Fruit fly (Drosophila melanogaster): ENCODE results near the gene CG31975.

CG31975 gene

DNA sequence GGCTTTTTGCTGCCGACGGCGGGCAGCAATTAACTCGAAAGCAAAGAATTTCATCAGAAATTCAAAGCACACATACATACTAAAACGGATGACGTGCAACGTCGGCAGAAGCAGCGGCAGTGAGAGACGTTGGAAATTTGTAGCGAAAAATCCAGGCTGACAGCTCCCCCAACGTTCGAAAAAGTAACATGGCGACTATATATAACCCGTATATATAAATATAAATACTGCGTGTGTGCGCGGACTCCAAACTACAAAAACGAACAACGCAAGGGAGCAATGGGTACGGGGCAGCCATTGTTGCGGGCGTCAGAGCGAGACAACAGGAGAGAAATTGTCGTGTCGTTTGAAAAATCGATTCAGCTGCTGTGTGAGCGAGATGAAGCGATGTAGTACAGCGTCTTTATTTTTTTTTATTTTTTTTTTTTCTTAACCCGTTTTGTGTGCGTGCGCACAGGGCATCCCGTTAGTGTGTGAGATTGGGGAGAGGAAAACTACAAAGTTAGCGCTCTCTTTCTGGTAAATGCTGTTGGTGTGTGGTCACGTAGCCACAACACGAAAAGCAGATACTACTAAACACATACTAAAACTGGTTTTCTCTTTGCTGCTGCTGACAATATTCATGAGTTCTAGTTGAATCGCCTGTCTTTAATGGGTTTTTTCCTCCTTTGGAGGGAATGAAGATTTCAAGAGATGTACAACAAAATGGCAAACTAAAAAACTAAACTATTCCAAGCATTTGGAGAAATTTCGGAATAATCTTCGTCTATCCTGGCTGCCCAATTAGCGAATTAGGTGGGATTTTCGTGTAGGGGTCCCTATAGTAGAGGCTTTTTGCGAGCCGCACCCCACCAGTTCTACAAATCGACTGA, 20.0 kb upstream of the CG31975 start (continued):
- TF ChIP-seq Max (GFP tag; optimal IDR thresholded peaks at IDR 0.05) (peak; percentile 32), CG13894 (tag; optimal IDR thresholded peaks at IDR 0.05) (peak; percentile 79), emc (GFP tag; optimal IDR thresholded peaks at IDR 0.05) (no peak), CG6854 (GFP tag; optimal IDR thresholded peaks at IDR 0.05) (peak; percentile 13), CG9609 (GFP tag; optimal IDR thresholded peaks at IDR 0.05) (no peak), CG10431 (GFP tag; optimal IDR thresholded peaks at IDR 0.05) (peak; percentile 50), CG8478 (optimal IDR thresholded peaks at IDR 0.05) (peak; percentile 55), CG3065 (GFP tag; optimal IDR thresholded peaks at IDR 0.05) (no peak), tin (GFP tag; optimal IDR thresholded peaks at IDR 0.05) (peak; percentile 9), usp (GFP tag; optimal IDR thresholded peaks at IDR 0.05) (no peak), stc (GFP tag; IDR thresholded peaks at IDR 0.05) (no peak), scrt (GFP tag; optimal IDR thresholded peaks at IDR 0.05) (peak; percentile 62), Hmr (GFP tag; optimal IDR thresholded peaks at IDR 0.05) (peak; percentile 68), pho (GFP tag; optimal IDR thresholded peaks at IDR 0.05) (peak; percentile 40), sens (GFP tag) (peak; percentile 93), Dip3 (GFP tag; optimal IDR thresholded peaks at IDR 0.05) (peak; percentile 30), CG18599 (GFP tag; optimal IDR thresholded peaks at IDR 0.05) (peak; percentile 29), lilli (GFP tag; optimal IDR thresholded peaks at IDR 0.05) (peak; percentile 23), Med (GFP tag) (peak; percentile 86), Camta (GFP tag; optimal IDR thresholded peaks at IDR 0.05) (peak; percentile 14), CG17359 (tag; optimal IDR thresholded peaks at IDR 0.05) (peak; percentile 91), danr (GFP tag; IDR thresholded peaks at IDR 0.05) (no peak), lab (GFP tag; optimal IDR thresholded peaks at IDR 0.05) (peak; percentile 56), ash1 (GFP tag; optimal IDR thresholded peaks at IDR 0.05) (peak; percentile 71), cg (GFP tag; optimal IDR thresholded peaks at IDR 0.05) (peak; percentile 91), nmo (GFP tag; optimal IDR thresholded peaks at IDR 0.05) (peak; percentile 6), NfI (GFP tag; optimal IDR thresholded peaks at IDR 0.05) (peak; percentile 18), CG7839 (tag; optimal IDR thresholded peaks at IDR 0.05) (peak; percentile 12), eve (GFP tag; optimal IDR thresholded peaks at IDR 0.05) (peak in 1 of 2 experiments; percentile 86), nerfin-1 (tag; optimal IDR thresholded peaks at IDR 0.05) (peak; percentile 31), bsh (GFP tag; optimal IDR thresholded peaks at IDR 0.05) (peak in 1 of 2 experiments; percentile 89), CG4617 (GFP tag; optimal IDR thresholded peaks at IDR 0.05; ENCODE audit: borderline replicate concordance) (no peak), ewg (GFP tag; optimal IDR thresholded peaks at IDR 0.05) (peak; percentile 96), CG10209 (GFP tag; optimal IDR thresholded peaks at IDR 0.05) (peak; percentile 6), Stat92E (GFP tag; optimal IDR thresholded peaks at IDR 0.05) (peak in 1 of 3 experiments; percentile 65), CG6175 (GFP tag; IDR thresholded peaks at IDR 0.05) (no peak), lbe (GFP tag; optimal IDR thresholded peaks at IDR 0.05) (peak; percentile 89), Fer1 (GFP tag; optimal IDR thresholded peaks at IDR 0.05) (peak; percentile 49), CG6272 (GFP tag; IDR thresholded peaks at IDR 0.05) (no peak), HmgD (GFP tag; optimal IDR thresholded peaks at IDR 0.05) (peak; percentile 7), CG1832 (GFP tag; optimal IDR thresholded peaks at IDR 0.05) (peak; percentile 92), Mad (GFP tag; optimal IDR thresholded peaks at IDR 0.05) (peak; percentile 5), abd-A (tag; optimal IDR thresholded peaks at IDR 0.05) (peak; percentile 99), chn (GFP tag; optimal IDR thresholded peaks at IDR 0.05) (peak; percentile 24), CG4424 (GFP tag; optimal IDR thresholded peaks at IDR 0.05) (peak; percentile 52), CG2678 (tag; optimal IDR thresholded peaks at IDR 0.05) (peak; percentile 38), Hey (tag; optimal IDR thresholded peaks at IDR 0.05) (peak; percentile 43), CG13296 (GFP tag; optimal IDR thresholded peaks at IDR 0.05) (peak; percentile 44)
